Worm (Caenorhabditis elegans): ENCODE results near the gene C47E12.3.

Gene C47E12.3

DNA sequence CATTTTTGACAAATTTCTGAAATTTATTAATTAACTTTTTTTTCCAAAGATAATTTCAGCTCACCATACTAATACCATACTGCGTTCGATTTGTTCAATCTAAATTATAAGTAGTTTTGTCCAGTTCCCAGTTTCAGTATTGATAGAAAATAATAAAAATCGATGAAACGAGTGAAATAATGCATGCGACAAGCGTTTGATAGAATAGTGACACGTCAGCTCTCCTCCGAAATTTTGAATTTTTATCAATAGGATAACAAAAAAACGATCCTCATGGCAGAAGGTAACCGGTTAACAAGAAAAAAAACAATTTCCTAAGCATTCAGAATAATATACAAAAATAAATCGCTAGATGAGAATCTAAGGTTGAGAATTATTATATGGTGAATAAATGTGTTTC is at the start of gene C47E12.3:
Gene C47E12.3 (minus strand): TSS at position 101 of the 400 bp plus-strand sequence.
- no peak for TF ChIP-seq tab-1 (GFP tag; IDR thresholded peaks at IDR 0.05)
- TF ChIP-seq klf-2 (GFP tag; conservative IDR thresholded peaks at IDR 0.05), result no peak
- TF ChIP-seq cog-1 (tag; optimal IDR thresholded peaks at IDR 0.05), result no peak
- no peak for TF ChIP-seq flt-1 (GFP tag; IDR thresholded peaks at IDR 0.05)
- no peak for TF ChIP-seq med-1 (GFP tag; optimal IDR thresholded peaks at IDR 0.05; ENCODE audit: insufficient read depth)
- no peak for TF ChIP-seq ztf-23 (GFP tag; IDR thresholded peaks at IDR 0.05)
- TF ChIP-seq T22C8.4 (GFP tag; IDR thresholded peaks at IDR 0.05), result no peak
- no peak for TF ChIP-seq ztf-29 (GFP tag; IDR thresholded peaks at IDR 0.05)
- TF ChIP-seq ref-1 (GFP tag; conservative IDR thresholded peaks at IDR 0.05), result no peak

- TF ChIP-seq med-1 (GFP tag; optimal IDR thresholded peaks at IDR 0.05; ENCODE audit: insufficient read depth) (no peak), flt-1 (GFP tag; IDR thresholded peaks at IDR 0.05) (no peak), ref-1 (GFP tag; conservative IDR thresholded peaks at IDR 0.05) (no peak), cog-1 (tag; optimal IDR thresholded peaks at IDR 0.05) (no peak), klf-2 (GFP tag; conservative IDR thresholded peaks at IDR 0.05) (no peak), ztf-23 (GFP tag; IDR thresholded peaks at IDR 0.05) (no peak), T22C8.4 (GFP tag; IDR thresholded peaks at IDR 0.05) (no peak), tab-1 (GFP tag; IDR thresholded peaks at IDR 0.05) (no peak), ztf-29 (GFP tag; IDR thresholded peaks at IDR 0.05) (no peak)
Observed at ce11 chrIV:10051088-10051487, 49.4 kb upstream of the C47E12.3 start, which contains the start of gene T04B2.8. Gene T04B2.8 (minus strand): TSS chrIV:10051188.

ce11 chrIV:10048268-10048667 is 46.6 kb upstream of the C47E12.3 start:
- TF ChIP-seq ref-1 (GFP tag; conservative IDR thresholded peaks at IDR 0.05) (no peak), med-1 (GFP tag; optimal IDR thresholded peaks at IDR 0.05; ENCODE audit: insufficient read depth) (no peak), klf-2 (GFP tag; conservative IDR thresholded peaks at IDR 0.05) (no peak), cog-1 (tag; optimal IDR thresholded peaks at IDR 0.05) (no peak), ztf-29 (GFP tag; IDR thresholded peaks at IDR 0.05) (no peak), ztf-23 (GFP tag; IDR thresholded peaks at IDR 0.05) (no peak), T22C8.4 (GFP tag; IDR thresholded peaks at IDR 0.05) (no peak), flt-1 (GFP tag; IDR thresholded peaks at IDR 0.05) (no peak), tab-1 (GFP tag; IDR thresholded peaks at IDR 0.05) (no peak)

DNA sequence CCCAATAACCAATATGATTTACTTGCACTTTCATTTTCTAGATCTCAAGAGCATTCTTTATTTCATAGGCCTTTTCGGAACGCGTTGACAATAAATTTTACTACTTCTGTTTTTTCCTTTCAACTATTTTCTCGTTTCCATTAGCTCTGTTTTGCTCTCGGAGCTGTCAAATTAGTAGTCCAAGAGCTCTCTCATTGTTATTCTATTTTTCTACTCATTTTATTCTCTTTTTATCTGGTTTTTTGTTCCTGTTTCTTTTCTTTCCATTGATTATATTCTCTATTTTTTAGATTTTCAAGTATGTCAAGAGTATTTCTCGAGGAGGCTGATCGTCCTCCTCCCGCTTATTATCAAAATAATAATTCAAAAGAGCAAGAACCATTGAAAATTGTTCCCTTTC is 45.5 kb upstream of the C47E12.3 start, which contains the start of gene T04B2.3:
Gene T04B2.3 (plus strand): TSS at position 301 of the 400 bp plus-strand sequence.
- TF ChIP-seq ref-1 (GFP tag; conservative IDR thresholded peaks at IDR 0.05) (no peak), tab-1 (GFP tag; IDR thresholded peaks at IDR 0.05) (no peak), ztf-23 (GFP tag; IDR thresholded peaks at IDR 0.05) (no peak), klf-2 (GFP tag; conservative IDR thresholded peaks at IDR 0.05) (no peak), ztf-29 (GFP tag; IDR thresholded peaks at IDR 0.05) (no peak), flt-1 (GFP tag; IDR thresholded peaks at IDR 0.05) (no peak), med-1 (GFP tag; optimal IDR thresholded peaks at IDR 0.05; ENCODE audit: insufficient read depth) (no peak), cog-1 (tag; optimal IDR thresholded peaks at IDR 0.05) (no peak), T22C8.4 (GFP tag; IDR thresholded peaks at IDR 0.05) (no peak)

- TF ChIP-seq ref-1 (GFP tag; conservative IDR thresholded peaks at IDR 0.05) (no peak), ztf-23 (GFP tag; IDR thresholded peaks at IDR 0.05) (no peak), klf-2 (GFP tag; conservative IDR thresholded peaks at IDR 0.05) (no peak), cog-1 (tag; optimal IDR thresholded peaks at IDR 0.05) (no peak), tab-1 (GFP tag; IDR thresholded peaks at IDR 0.05) (no peak), med-1 (GFP tag; optimal IDR thresholded peaks at IDR 0.05; ENCODE audit: insufficient read depth) (no peak), T22C8.4 (GFP tag; IDR thresholded peaks at IDR 0.05) (no peak), ztf-29 (GFP tag; IDR thresholded peaks at IDR 0.05) (no peak), flt-1 (GFP tag; IDR thresholded peaks at IDR 0.05) (no peak)
Observed at ce11 chrIV:10046005-10046404, 44.4 kb upstream of the C47E12.3 start.

- TF ChIP-seq ztf-23 (GFP tag; IDR thresholded peaks at IDR 0.05) (no peak), ztf-29 (GFP tag; IDR thresholded peaks at IDR 0.05) (no peak), klf-2 (GFP tag; conservative IDR thresholded peaks at IDR 0.05) (no peak), med-1 (GFP tag; optimal IDR thresholded peaks at IDR 0.05; ENCODE audit: insufficient read depth) (no peak), flt-1 (GFP tag; IDR thresholded peaks at IDR 0.05) (no peak), cog-1 (tag; optimal IDR thresholded peaks at IDR 0.05) (no peak), T22C8.4 (GFP tag; IDR thresholded peaks at IDR 0.05) (no peak), tab-1 (GFP tag; IDR thresholded peaks at IDR 0.05) (no peak), ref-1 (GFP tag; conservative IDR thresholded peaks at IDR 0.05) (no peak)
Observed at ce11 chrIV:10042881-10043280, 41.2 kb upstream of the C47E12.3 start, which contains the start of gene frk-1. Gene frk-1 (plus strand): TSS chrIV:10043181.

DNA sequence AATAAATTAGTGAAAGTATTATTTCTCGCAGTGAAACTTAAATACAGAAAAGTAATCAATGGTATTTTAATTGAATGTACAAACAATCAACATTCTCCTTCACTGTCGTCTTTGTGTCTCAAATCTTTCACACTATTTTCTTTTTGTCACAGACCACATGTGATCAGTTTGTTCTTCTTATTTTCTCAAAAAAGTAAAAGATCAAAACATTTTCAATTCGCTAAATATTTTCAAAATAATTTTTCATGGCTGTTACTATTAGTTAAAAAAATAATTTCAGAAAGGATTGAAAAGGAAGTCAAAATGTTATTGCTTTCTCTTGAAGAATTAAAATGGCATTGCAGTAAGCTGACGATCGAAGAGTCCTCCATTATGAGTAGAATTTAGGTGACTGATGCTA is 39.2 kb upstream of the C47E12.3 start, which contains the start of gene dhs-31:
Gene dhs-31 (minus strand): TSS at position 101 of the 400 bp plus-strand sequence.
- no peak for TF ChIP-seq ref-1 (GFP tag; conservative IDR thresholded peaks at IDR 0.05)
- TF ChIP-seq flt-1 (GFP tag; IDR thresholded peaks at IDR 0.05), result no peak
- TF ChIP-seq tab-1 (GFP tag; IDR thresholded peaks at IDR 0.05), result no peak
- TF ChIP-seq cog-1 (tag; optimal IDR thresholded peaks at IDR 0.05), result no peak
- TF ChIP-seq ztf-23 (GFP tag; IDR thresholded peaks at IDR 0.05), result no peak
- no peak for TF ChIP-seq ztf-29 (GFP tag; IDR thresholded peaks at IDR 0.05)
- TF ChIP-seq T22C8.4 (GFP tag; IDR thresholded peaks at IDR 0.05), result no peak
- no peak for TF ChIP-seq klf-2 (GFP tag; conservative IDR thresholded peaks at IDR 0.05)

ce11 chrIV:10036966-10037365 is 35.3 kb upstream of the C47E12.3 start, which contains the start of gene F44D12.10:
Gene F44D12.10 (minus strand): TSS chrIV:10037066.
- TF ChIP-seq flt-1 (GFP tag; IDR thresholded peaks at IDR 0.05), result no peak
- TF ChIP-seq klf-2 (GFP tag; conservative IDR thresholded peaks at IDR 0.05), result no peak
- no peak for TF ChIP-seq cog-1 (tag; optimal IDR thresholded peaks at IDR 0.05)
- no peak for TF ChIP-seq ztf-23 (GFP tag; IDR thresholded peaks at IDR 0.05)
- TF ChIP-seq tab-1 (GFP tag; IDR thresholded peaks at IDR 0.05), result no peak
- no peak for TF ChIP-seq ref-1 (GFP tag; conservative IDR thresholded peaks at IDR 0.05)
- no peak for TF ChIP-seq med-1 (GFP tag; optimal IDR thresholded peaks at IDR 0.05; ENCODE audit: insufficient read depth)
- no peak for TF ChIP-seq ztf-29 (GFP tag; IDR thresholded peaks at IDR 0.05)
- TF ChIP-seq T22C8.4 (GFP tag; IDR thresholded peaks at IDR 0.05), result no peak

DNA sequence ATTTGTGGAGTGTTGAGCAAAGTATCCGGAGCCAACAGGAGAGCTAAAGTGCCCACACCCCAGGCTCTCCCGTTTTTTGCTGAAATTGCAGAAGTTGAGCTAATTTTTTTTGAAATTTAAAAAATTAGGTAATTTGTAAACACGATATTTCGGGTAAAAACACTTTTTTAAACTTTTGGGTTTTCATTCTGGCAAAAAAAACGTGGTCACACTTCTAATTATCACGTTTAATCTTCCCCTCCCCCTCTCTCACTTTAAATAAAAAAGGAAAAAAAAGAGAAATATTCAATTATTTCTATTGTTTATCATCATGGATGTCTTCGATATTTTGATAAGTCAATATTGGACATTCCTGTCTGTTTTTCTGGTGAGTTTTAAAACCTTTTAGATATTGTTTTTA is 31.4 kb upstream of the C47E12.3 start, which contains the start of gene F44D12.6:
Gene F44D12.6 (plus strand): TSS at position 301 of the 400 bp plus-strand sequence.
- TF ChIP-seq T22C8.4 (GFP tag; IDR thresholded peaks at IDR 0.05) (no peak), ref-1 (GFP tag; conservative IDR thresholded peaks at IDR 0.05) (no peak), klf-2 (GFP tag; conservative IDR thresholded peaks at IDR 0.05) (no peak), tab-1 (GFP tag; IDR thresholded peaks at IDR 0.05) (no peak), flt-1 (GFP tag; IDR thresholded peaks at IDR 0.05) (no peak), ztf-29 (GFP tag; IDR thresholded peaks at IDR 0.05) (no peak), cog-1 (tag; optimal IDR thresholded peaks at IDR 0.05) (no peak)
